Fruit fly (Drosophila melanogaster) whole organism, embryonic: Measurements from ENCODE around the gene CG1575.

Source experiments
- CG10654 ChIP-seq: fragments of 200-800 bp; sonication (Bioruptor generic); optimal IDR thresholded peaks from 2 replicates; lab custom pipeline; 2016; ENCODE audit warnings: missing biosample characterization, missing genetic modification characterization
- CG12391 ChIP-seq: fragments of 200-800 bp; sonication (Bioruptor generic); optimal IDR thresholded peaks from 3 replicates; lab custom pipeline; 2018; ENCODE audit warnings: missing biosample characterization, mild to moderate bottlenecking, missing genetic modification characterization, moderate library complexity
- CG13287 ChIP-seq: fragments of 200-800 bp; sonication (Bioruptor generic); IDR thresholded peaks from 2 replicates; pipeline ENCODE4 v1.3.6; 2022; ENCODE audit warnings: missing biosample characterization, missing genetic modification characterization; ENCODE audit not compliant: partially characterized antibody
- CG14441 ChIP-seq: fragments of 200-800 bp; sonication (Bioruptor generic); IDR thresholded peaks from 2 replicates; pipeline ENCODE4 v1.3.6; 2022; ENCODE audit warnings: missing biosample characterization, missing genetic modification characterization
- CG14710 ChIP-seq: fragments of 200-800 bp; sonication (Bioruptor generic); optimal IDR thresholded peaks from 3 replicates; lab custom pipeline; 2019; ENCODE audit warnings: missing biosample characterization, mild to moderate bottlenecking, missing genetic modification characterization, moderate library complexity
- CG15011 ChIP-seq: fragments of 200-800 bp; sonication (Bioruptor generic); optimal IDR thresholded peaks from 3 replicates; lab custom pipeline; 2018; ENCODE audit warnings: missing biosample characterization, mild to moderate bottlenecking, missing genetic modification characterization
- CG1603 ChIP-seq: fragments of 200-800 bp; sonication (Bioruptor generic); optimal IDR thresholded peaks from 2 replicates; lab custom pipeline; 2019; ENCODE audit warnings: missing biosample characterization, mild to moderate bottlenecking, missing genetic modification characterization, moderate library complexity
- CG17568 ChIP-seq: fragments of 200-800 bp; sonication (Bioruptor generic); optimal IDR thresholded peaks from 2 replicates; lab custom pipeline; 2018; ENCODE audit warnings: missing biosample characterization, mild to moderate bottlenecking, missing genetic modification characterization, moderate library complexity
- CG17829 ChIP-seq: fragments of 200-800 bp; optimal IDR thresholded peaks from 2 replicates; lab custom pipeline; 2019; ENCODE audit warnings: missing biosample characterization, mild to moderate bottlenecking, missing genetic modification characterization, moderate library complexity
- CG2116 ChIP-seq: fragments of 200-800 bp; sonication (Bioruptor generic); optimal IDR thresholded peaks from 3 replicates; lab custom pipeline; 2018; ENCODE audit warnings: missing biosample characterization, mild to moderate bottlenecking, missing genetic modification characterization
- CG2129 ChIP-seq: fragments of 200-800 bp; sonication (Bioruptor generic); IDR thresholded peaks from 2 replicates; pipeline ENCODE4 v1.3.6; 2022; ENCODE audit warnings: missing biosample characterization, missing genetic modification characterization; ENCODE audit not compliant: partially characterized antibody
- CG32767 ChIP-seq: fragments of 200-800 bp; sonication (Bioruptor generic); IDR thresholded peaks from 2 replicates; pipeline ENCODE4 v1.3.6; 2022; ENCODE audit warnings: missing biosample characterization, missing genetic modification characterization
- CG33213 ChIP-seq: fragments of 200-800 bp; sonication (Bioruptor generic); optimal IDR thresholded peaks from 3 replicates; lab custom pipeline; 2016; ENCODE audit warnings: missing biosample characterization, missing genetic modification characterization
- CG7786 ChIP-seq: fragments of 200-800 bp; sonication (Bioruptor generic); optimal IDR thresholded peaks from 2 replicates; lab custom pipeline; 2016; ENCODE audit warnings: missing biosample characterization, missing genetic modification characterization
- CG7839 ChIP-seq: fragments of 200-800 bp; sonication (Bioruptor generic); optimal IDR thresholded peaks from 3 replicates; lab custom pipeline; 2018; ENCODE audit warnings: missing biosample characterization, mild to moderate bottlenecking, missing genetic modification characterization, moderate library complexity
- CG7963 ChIP-seq: fragments of 200-800 bp; sonication (Bioruptor generic); IDR thresholded peaks from 3 replicates; pipeline ENCODE4 v1.3.6; 2022; ENCODE audit warnings: missing biosample characterization, missing genetic modification characterization; ENCODE audit not compliant: partially characterized antibody
- CG9797 ChIP-seq: fragments of 200-800 bp; sonication (Bioruptor generic); optimal IDR thresholded peaks from 3 replicates; lab custom pipeline; 2018; ENCODE audit warnings: missing biosample characterization, mild to moderate bottlenecking, missing genetic modification characterization
- CoRest ChIP-seq: fragments of 200-800 bp; sonication (Bioruptor generic); optimal IDR thresholded peaks from 3 replicates; lab custom pipeline; 2018; ENCODE audit warnings: missing biosample characterization, mild to moderate bottlenecking, missing genetic modification characterization, moderate library complexity
- Fer1 ChIP-seq: fragments of 200-800 bp; sonication (Bioruptor generic); optimal IDR thresholded peaks from 2 replicates; lab custom pipeline; 2017; ENCODE audit warnings: missing biosample characterization, mild to moderate bottlenecking, missing genetic modification characterization
- Gsc ChIP-seq: fragments of 200-800 bp; sonication (Bioruptor generic); IDR thresholded peaks from 2 replicates; pipeline ENCODE4 v1.3.6; 2022; ENCODE audit warnings: missing biosample characterization, missing genetic modification characterization
- Hand ChIP-seq: fragments of 200-800 bp; sonication (Bioruptor generic); optimal IDR thresholded peaks from 2 replicates; lab custom pipeline; 2017; ENCODE audit warnings: mild to moderate bottlenecking, missing biosample characterization, missing genetic modification reagents, missing genetic modification characterization
- Hmx ChIP-seq: fragments of 200-800 bp; sonication (Bioruptor generic); optimal IDR thresholded peaks from 2 replicates; lab custom pipeline; 2016; ENCODE audit warnings: missing biosample characterization, missing genetic modification characterization
- Mes4 ChIP-seq: fragments of 200-800 bp; sonication (Bioruptor generic); optimal IDR thresholded peaks from 2 replicates; lab custom pipeline; 2016; ENCODE audit warnings: missing biosample characterization, missing genetic modification characterization
- Myb ChIP-seq: fragments of 200-800 bp; sonication (Bioruptor generic); optimal IDR thresholded peaks from 2 replicates; lab custom pipeline; 2016; ENCODE audit warnings: missing biosample characterization, missing genetic modification characterization
- NFAT ChIP-seq: fragments of 200-800 bp; sonication (Bioruptor generic); IDR thresholded peaks from 2 replicates; pipeline ENCODE4 v1.3.6; 2022; ENCODE audit warnings: missing biosample characterization, missing genetic modification characterization
- Stat92E ChIP-seq, 3 experiments: fragments of >200 bp in 2 of 3; fragments of 200-800 bp in 1 of 3; sonication (Bioruptor generic) in 1 of 3; optimal IDR thresholded peaks; 2 replicates each; lab custom pipeline; 2017 to 2019; ENCODE audit warnings: missing biosample characterization in 3 of 3, missing genetic modification characterization in 3 of 3, mild to moderate bottlenecking in 1 of 3, moderate library complexity in 1 of 3
- Vsx1 ChIP-seq: fragments of 200-800 bp; sonication (Bioruptor generic); optimal IDR thresholded peaks from 2 replicates; lab custom pipeline; 2017; ENCODE audit warnings: missing biosample characterization, mild to moderate bottlenecking, missing genetic modification characterization, missing genetic modification reagents
- al ChIP-seq: fragments of 200-800 bp; sonication (Bioruptor generic); IDR thresholded peaks from 2 replicates; pipeline ENCODE4 v1.3.6; 2022; ENCODE audit warnings: missing biosample characterization, missing genetic modification characterization
- ato ChIP-seq: fragments of 200-800 bp; sonication (Bioruptor generic); IDR thresholded peaks from 2 replicates; pipeline ENCODE4 v1.3.6; 2022; ENCODE audit warnings: missing biosample characterization, missing genetic modification characterization; ENCODE audit not compliant: partially characterized antibody
- bbx ChIP-seq: fragments of 200-800 bp; sonication (Bioruptor generic); IDR thresholded peaks from 2 replicates; pipeline ENCODE4 v1.3.6; 2022; ENCODE audit warnings: missing biosample characterization, missing genetic modification characterization; ENCODE audit not compliant: partially characterized antibody
- ci ChIP-seq: fragments of 200-800 bp; sonication (Bioruptor generic); IDR thresholded peaks from 3 replicates; pipeline ENCODE4 v1.3.6; 2022; ENCODE audit warnings: missing biosample characterization, missing genetic modification characterization
- crp ChIP-seq, 2 experiments: fragments of 200-800 bp; sonication (Bioruptor generic); optimal IDR thresholded peaks; 2 replicates in 1 of 2; 3 replicates in 1 of 2; lab custom pipeline; 2017; ENCODE audit warnings: missing biosample characterization in 2 of 2, missing genetic modification characterization in 2 of 2, mild to moderate bottlenecking in 1 of 2, moderate library complexity in 1 of 2
- da ChIP-seq: fragments of 200-800 bp; sonication (Bioruptor generic); optimal IDR thresholded peaks from 2 replicates; lab custom pipeline; 2016; ENCODE audit warnings: missing biosample characterization, missing genetic modification characterization
- dmrt99B ChIP-seq: fragments of 200-800 bp; sonication (Bioruptor generic); optimal IDR thresholded peaks from 2 replicates; lab custom pipeline; 2018; ENCODE audit warnings: missing biosample characterization, mild to moderate bottlenecking, missing genetic modification characterization, moderate library complexity
- fd64A ChIP-seq: fragments of 200-800 bp; sonication (Bioruptor generic); optimal IDR thresholded peaks from 3 replicates; lab custom pipeline; 2018; ENCODE audit warnings: missing biosample characterization, mild to moderate bottlenecking, missing genetic modification characterization
- gsb-n ChIP-seq: fragments of 200-800 bp; sonication (Bioruptor generic); optimal IDR thresholded peaks from 3 replicates; lab custom pipeline; 2018; ENCODE audit warnings: missing biosample characterization, mild to moderate bottlenecking, missing genetic modification characterization
- h ChIP-seq: fragments of >200 bp; optimal IDR thresholded peaks from 2 replicates; lab custom pipeline; 2017
- jing ChIP-seq: fragments of 200-800 bp; sonication (Bioruptor generic); optimal IDR thresholded peaks from 2 replicates; lab custom pipeline; 2018; ENCODE audit warnings: missing biosample characterization, mild to moderate bottlenecking, missing genetic modification characterization
- jumu ChIP-seq: fragments of 200-800 bp; sonication (Bioruptor generic); optimal IDR thresholded peaks from 3 replicates; lab custom pipeline; 2016; ENCODE audit warnings: missing biosample characterization, missing genetic modification characterization
- kay ChIP-seq: fragments of 200-800 bp; sonication (Bioruptor generic); optimal IDR thresholded peaks from 2 replicates; lab custom pipeline; 2016; ENCODE audit warnings: missing biosample characterization, missing genetic modification characterization
- mld ChIP-seq: fragments of 200-800 bp; sonication (Bioruptor generic); IDR thresholded peaks from 3 replicates; pipeline ENCODE4 v1.3.6; 2022; ENCODE audit warnings: missing biosample characterization, missing genetic modification characterization; ENCODE audit not compliant: partially characterized antibody
- pnt ChIP-seq: fragments of 200-800 bp; sonication (Bioruptor generic); optimal IDR thresholded peaks from 3 replicates; lab custom pipeline; 2016; ENCODE audit warnings: missing biosample characterization, missing genetic modification characterization
- pros ChIP-seq: fragments of 200-800 bp; sonication (Bioruptor generic); optimal IDR thresholded peaks from 3 replicates; lab custom pipeline; 2019; ENCODE audit warnings: missing biosample characterization, mild to moderate bottlenecking, missing genetic modification characterization, moderate library complexity
- sqz ChIP-seq: fragments of 200-800 bp; sonication (Bioruptor generic); optimal IDR thresholded peaks from 3 replicates; lab custom pipeline; 2018; ENCODE audit warnings: missing biosample characterization, mild to moderate bottlenecking, missing genetic modification characterization
- tgo ChIP-seq: fragments of 200-800 bp; sonication (Bioruptor generic); IDR thresholded peaks from 3 replicates; pipeline ENCODE4 v1.3.6; 2022; ENCODE audit warnings: missing biosample characterization, missing genetic modification characterization
- tll ChIP-seq, 2 experiments: fragments of 200-800 bp in 1 of 2; fragments of >200 bp in 1 of 2; sonication (Bioruptor generic) in 1 of 2; optimal IDR thresholded peaks; 2 replicates each; lab custom pipeline; 2017 to 2019; ENCODE audit warnings: missing biosample characterization in 2 of 2, missing genetic modification characterization in 2 of 2, mild to moderate bottlenecking in 1 of 2, moderate library complexity in 1 of 2
- tna ChIP-seq: fragments of 200-800 bp; sonication (Bioruptor generic); IDR thresholded peaks from 2 replicates; pipeline ENCODE4 v1.3.6; 2022; ENCODE audit warnings: missing biosample characterization, missing genetic modification characterization; ENCODE audit not compliant: partially characterized antibody
- twi ChIP-seq: fragments of 200-800 bp; optimal IDR thresholded peaks from 2 replicates; lab custom pipeline; 2019; ENCODE audit warnings: missing biosample characterization, mild to moderate bottlenecking, missing genetic modification characterization, moderate library complexity

CG1575 gene

DNA sequence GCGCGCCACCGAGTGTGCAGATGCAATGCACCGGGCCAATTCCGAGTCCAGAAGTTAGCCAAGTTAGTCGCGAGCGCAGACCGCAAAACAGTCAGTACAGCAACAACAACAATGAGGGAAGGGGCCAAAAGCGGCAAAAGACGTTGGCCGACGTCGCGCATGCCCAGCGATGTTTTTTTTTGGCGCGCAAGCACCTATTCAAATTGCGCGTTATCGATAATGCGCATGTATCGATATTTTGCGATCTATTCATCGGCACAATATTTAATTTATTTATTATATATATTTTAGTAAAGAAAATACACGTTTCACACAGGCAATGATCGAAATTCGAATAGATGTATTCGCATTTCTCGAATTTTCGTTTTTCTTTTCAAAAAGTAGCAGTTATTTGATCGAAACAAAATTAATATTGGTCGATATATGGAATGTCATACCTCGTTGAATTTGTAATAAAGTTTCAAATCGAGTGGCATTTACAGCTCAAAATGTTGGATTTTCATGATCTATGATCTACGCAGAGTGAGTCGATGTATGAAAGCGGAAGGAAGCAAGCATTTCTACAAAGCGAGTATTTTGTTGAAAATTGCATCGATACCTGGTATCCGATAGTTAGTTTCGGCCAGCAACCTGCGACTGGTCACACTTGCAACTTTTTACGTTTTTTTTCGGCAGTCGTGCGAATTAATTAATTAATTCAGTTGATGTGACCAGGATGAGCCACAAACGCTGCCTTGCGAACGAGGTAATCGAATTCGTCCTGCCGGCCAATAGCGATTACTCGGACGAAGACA, 12.6 kb downstream of the CG1575 start, which contains the start of gene CG2116 (continued):
- TF ChIP-seq pros (GFP tag; lab: Kevin White, UChicago) = no peak
- TF ChIP-seq mld = no peak; the same call in 2 of the 3 replicates
- 0 out of 2 replicates have a peak, but pooled peaks have one; percentile 43 for TF ChIP-seq CG2129 (GFP tag; lab: Robert Waterston, UW)
- peak; percentile 61 for TF ChIP-seq CG14710 (tag; lab: Kevin White, UChicago)
- TF ChIP-seq ato = peak; percentile 63
- TF ChIP-seq CG14441 = no peak
- TF ChIP-seq Vsx1 (GFP tag; lab: Kevin White, UChicago) = no peak
- no peak for TF ChIP-seq dmrt99B (tag; lab: Kevin White, UChicago)
- TF ChIP-seq CG12391 (tag; lab: Kevin White, UChicago) = peak; percentile 22
- TF ChIP-seq Hmx (GFP tag; lab: Kevin White, UChicago) = no peak
- no peak for TF ChIP-seq Mes4 (GFP tag; lab: Kevin White, UChicago)
- TF ChIP-seq sqz (GFP tag; lab: Kevin White, UChicago) = peak; percentile 66
- TF ChIP-seq CG33213 (GFP tag; lab: Kevin White, UChicago) = no peak
- peak; percentile 63 for TF ChIP-seq bbx (GFP tag; lab: Robert Waterston, UW)
- TF ChIP-seq h = no peak
- no peak for TF ChIP-seq Hand (GFP tag; lab: Kevin White, UChicago)
- no peak for TF ChIP-seq da (GFP tag; lab: Kevin White, UChicago)
- no peak for TF ChIP-seq tgo (GFP tag; lab: Robert Waterston, UW)
- TF ChIP-seq gsb-n = no peak
- TF ChIP-seq Gsc (GFP tag; lab: Robert Waterston, UW) = no peak
- TF ChIP-seq jumu (GFP tag; lab: Kevin White, UChicago) = no peak
- TF ChIP-seq CG7963 (GFP tag; lab: Robert Waterston, UW) = peak; percentile 59; the same call in 2 of the 3 replicates
- TF ChIP-seq ci = 0 out of 3 replicates have a peak, but pooled peaks have one; percentile 25
- TF ChIP-seq CG17829 = peak; percentile 3
- TF ChIP-seq CG1603 (tag; lab: Kevin White, UChicago) = peak; percentile 49
- TF ChIP-seq CG32767 (GFP tag; lab: Robert Waterston, UW) = no peak
- no peak for TF ChIP-seq twi (tag; lab: Kevin White, UChicago)
- TF ChIP-seq tll (GFP tag; optimal IDR thresholded peaks at IDR 0.05; lab: Kevin White, UChicago) = no peak
- no peak for TF ChIP-seq jing (GFP tag; lab: Kevin White, UChicago)
- no peak for TF ChIP-seq kay
- TF ChIP-seq crp (GFP tag; optimal IDR thresholded peaks at IDR 0.05; lab: Kevin White, UChicago) = peak in 1 of 2 experiments; percentile 25
- no peak for TF ChIP-seq NFAT (GFP tag; lab: Robert Waterston, UW)
- TF ChIP-seq CG7839 (tag; lab: Kevin White, UChicago) = no peak
- no peak for TF ChIP-seq fd64A (GFP tag; lab: Kevin White, UChicago)
- TF ChIP-seq pnt (GFP tag; lab: Kevin White, UChicago) = no peak
- peak; percentile 78 for TF ChIP-seq CG9797
- TF ChIP-seq CG13287 (GFP tag; lab: Robert Waterston, UW) = peak; percentile 72
- TF ChIP-seq CG15011 (GFP tag; lab: Kevin White, UChicago) = no peak
- TF ChIP-seq al (GFP tag; lab: Robert Waterston, UW) = no peak
- TF ChIP-seq CoRest (tag; lab: Kevin White, UChicago) = peak; percentile 13
- peak; percentile 47 for TF ChIP-seq Myb (GFP tag; lab: Kevin White, UChicago)
- 0 out of 2 replicates have a peak, but pooled peaks have one; percentile 11 for TF ChIP-seq tna
- TF ChIP-seq CG7786 (GFP tag; lab: Kevin White, UChicago) = no peak
- TF ChIP-seq Fer1 (GFP tag; lab: Kevin White, UChicago) = no peak
- TF ChIP-seq CG10654 (GFP tag; lab: Kevin White, UChicago) = no peak
- no peak for TF ChIP-seq CG17568
- TF ChIP-seq Stat92E (GFP tag; optimal IDR thresholded peaks at IDR 0.05; lab: Kevin White, UChicago) = no peak
- TF ChIP-seq CG2116 (GFP tag; lab: Kevin White, UChicago) = peak; percentile 93
